Fruit fly (Drosophila melanogaster) whole organism, embryonic: Measurements from ENCODE around the gene Col4a1.

Experiments used
- Antp ChIP-seq: fragments of 200-800 bp; sonication (Bioruptor generic); optimal IDR thresholded peaks from 3 replicates; lab custom pipeline; 2016; ENCODE audit warnings: missing biosample characterization, missing genetic modification characterization
- Asciz ChIP-seq: fragments of 200-800 bp; sonication (Bioruptor generic); optimal IDR thresholded peaks from 2 replicates; lab custom pipeline; 2017; ENCODE audit warnings: missing biosample characterization, mild to moderate bottlenecking, missing genetic modification characterization, missing genetic modification reagents
- CG10321 ChIP-seq: fragments of 200-800 bp; sonication (Bioruptor generic); IDR thresholded peaks from 2 replicates; pipeline ENCODE4 v1.3.6; 2022; ENCODE audit warnings: missing biosample characterization, missing genetic modification characterization
- CG12744 ChIP-seq: fragments of 200-800 bp; sonication (Bioruptor generic); optimal IDR thresholded peaks from 2 replicates; lab custom pipeline; 2016; ENCODE audit warnings: missing biosample characterization, missing genetic modification characterization
- CG12769 ChIP-seq: fragments of 200-800 bp; sonication (Bioruptor generic); optimal IDR thresholded peaks from 2 replicates; lab custom pipeline; 2019; ENCODE audit warnings: missing biosample characterization, mild to moderate bottlenecking, missing genetic modification characterization, moderate library complexity
- CG13424 ChIP-seq: fragments of 200-800 bp; sonication (Bioruptor generic); optimal IDR thresholded peaks from 2 replicates; lab custom pipeline; 2019; ENCODE audit warnings: missing biosample characterization, mild to moderate bottlenecking, missing genetic modification characterization, moderate library complexity
- CG13894 ChIP-seq: fragments of 200-800 bp; sonication (Bioruptor generic); optimal IDR thresholded peaks from 3 replicates; lab custom pipeline; 2018; ENCODE audit warnings: missing biosample characterization, mild to moderate bottlenecking, missing genetic modification characterization, moderate library complexity
- CG16815 ChIP-seq: fragments of 200-800 bp; sonication (Bioruptor generic); optimal IDR thresholded peaks from 3 replicates; lab custom pipeline; 2017; ENCODE audit warnings: missing biosample characterization, mild to moderate bottlenecking, missing genetic modification characterization
- CG2120 ChIP-seq: fragments of 200-800 bp; sonication (Bioruptor generic); optimal IDR thresholded peaks from 3 replicates; lab custom pipeline; 2016; ENCODE audit warnings: missing biosample characterization, missing genetic modification characterization
- CG2678 ChIP-seq: fragments of 200-800 bp; sonication (Bioruptor generic); optimal IDR thresholded peaks from 3 replicates; lab custom pipeline; 2019; ENCODE audit warnings: missing biosample characterization, mild to moderate bottlenecking, missing genetic modification characterization, moderate library complexity
- CG30020 ChIP-seq: fragments of 200-800 bp; optimal IDR thresholded peaks from 2 replicates; lab custom pipeline; 2019; ENCODE audit warnings: missing biosample characterization, mild to moderate bottlenecking, missing genetic modification characterization, moderate library complexity
- CG3407 ChIP-seq: fragments of 200-800 bp; sonication (Bioruptor generic); optimal IDR thresholded peaks from 2 replicates; lab custom pipeline; 2018; ENCODE audit warnings: missing biosample characterization, mild to moderate bottlenecking, missing genetic modification characterization
- CG4424 ChIP-seq: fragments of 200-800 bp; sonication (Bioruptor generic); optimal IDR thresholded peaks from 3 replicates; lab custom pipeline; 2016; ENCODE audit warnings: missing biosample characterization, missing genetic modification characterization
- CG6654 ChIP-seq: fragments of 200-800 bp; sonication (Bioruptor generic); optimal IDR thresholded peaks from 2 replicates; lab custom pipeline; 2017; ENCODE audit warnings: missing biosample characterization, mild to moderate bottlenecking, missing genetic modification characterization
- CG7372 ChIP-seq: fragments of 200-800 bp; sonication (Bioruptor generic); IDR thresholded peaks from 2 replicates; pipeline ENCODE4 v1.3.6; 2022; ENCODE audit warnings: missing biosample characterization, missing genetic modification characterization
- CG9817 ChIP-seq: fragments of 200-800 bp; sonication (Bioruptor generic); optimal IDR thresholded peaks from 2 replicates; lab custom pipeline; 2018; ENCODE audit warnings: missing biosample characterization, mild to moderate bottlenecking, missing genetic modification characterization, moderate library complexity
- CG9876 ChIP-seq: fragments of 200-800 bp; sonication (Bioruptor generic); optimal IDR thresholded peaks from 2 replicates; lab custom pipeline; 2016; ENCODE audit warnings: missing biosample characterization, missing genetic modification characterization
- CG9932 ChIP-seq: fragments of 200-800 bp; sonication (Bioruptor generic); IDR thresholded peaks from 2 replicates; pipeline ENCODE4 v1.3.6; 2022; ENCODE audit warnings: missing biosample characterization, missing genetic modification characterization
- Chrac-16 ChIP-seq: fragments of 200-800 bp; sonication (Bioruptor generic); optimal IDR thresholded peaks from 3 replicates; lab custom pipeline; 2016; ENCODE audit warnings: missing biosample characterization, missing genetic modification characterization
- Dbx ChIP-seq: fragments of 200-800 bp; sonication (Bioruptor generic); IDR thresholded peaks from 3 replicates; pipeline ENCODE4 v1.3.6; 2022; ENCODE audit warnings: missing biosample characterization, missing genetic modification characterization
- Dp ChIP-seq: fragments of 200-800 bp; sonication (Bioruptor generic); optimal IDR thresholded peaks from 2 replicates; lab custom pipeline; 2018; ENCODE audit warnings: missing biosample characterization, mild to moderate bottlenecking, missing genetic modification characterization, moderate library complexity
- Gug ChIP-seq: fragments of 200-800 bp; sonication (Bioruptor generic); IDR thresholded peaks from 4 replicates; pipeline ENCODE4 v1.3.6; 2022; ENCODE audit warnings: missing biosample characterization, missing genetic modification characterization
- HLH3B ChIP-seq: fragments of 200-800 bp; sonication (Bioruptor generic); IDR thresholded peaks from 2 replicates; pipeline ENCODE4 v1.3.6; 2022; ENCODE audit warnings: missing biosample characterization, missing genetic modification characterization
- NFAT ChIP-seq: fragments of 200-800 bp; sonication (Bioruptor generic); IDR thresholded peaks from 2 replicates; pipeline ENCODE4 v1.3.6; 2022; ENCODE audit warnings: missing biosample characterization, missing genetic modification characterization
- Oli ChIP-seq: fragments of 200-800 bp; sonication (Bioruptor generic); optimal IDR thresholded peaks from 2 replicates; lab custom pipeline; 2018; ENCODE audit warnings: missing biosample characterization, mild to moderate bottlenecking, missing genetic modification characterization, moderate library complexity
- PHDP ChIP-seq: fragments of 200-800 bp; sonication (Bioruptor generic); optimal IDR thresholded peaks from 3 replicates; lab custom pipeline; 2018; ENCODE audit warnings: missing biosample characterization, mild to moderate bottlenecking, missing genetic modification characterization, moderate library complexity
- Rx ChIP-seq: fragments of 200-800 bp; sonication (Bioruptor generic); IDR thresholded peaks from 2 replicates; pipeline ENCODE4 v1.3.6; 2022; ENCODE audit warnings: missing biosample characterization, missing genetic modification characterization
- Six4 ChIP-seq: fragments of 200-800 bp; sonication (Bioruptor generic); optimal IDR thresholded peaks from 2 replicates; lab custom pipeline; 2016; ENCODE audit warnings: missing biosample characterization, missing genetic modification characterization
- Sox100B ChIP-seq: fragments of 200-800 bp; sonication (Bioruptor generic); optimal IDR thresholded peaks from 3 replicates; lab custom pipeline; 2018; ENCODE audit warnings: missing biosample characterization, mild to moderate bottlenecking, missing genetic modification characterization
- ase ChIP-seq: fragments of 200-800 bp; sonication (Bioruptor generic); IDR thresholded peaks from 3 replicates; pipeline ENCODE4 v1.3.6; 2022; ENCODE audit warnings: missing biosample characterization, missing genetic modification characterization
- bcd ChIP-seq: fragments of 200-800 bp; sonication (Bioruptor generic); optimal IDR thresholded peaks from 2 replicates; lab custom pipeline; 2017; ENCODE audit warnings: missing biosample characterization, mild to moderate bottlenecking, missing genetic modification characterization
- chinmo ChIP-seq: fragments of 200-800 bp; sonication (Bioruptor generic); IDR thresholded peaks from 4 replicates; pipeline ENCODE4 v1.3.6; 2022; ENCODE audit warnings: missing biosample characterization, missing genetic modification characterization; ENCODE audit not compliant: partially characterized antibody
- ci ChIP-seq: fragments of 200-800 bp; sonication (Bioruptor generic); IDR thresholded peaks from 3 replicates; pipeline ENCODE4 v1.3.6; 2022; ENCODE audit warnings: missing biosample characterization, missing genetic modification characterization
- dmrt11E ChIP-seq: fragments of 200-800 bp; sonication (Bioruptor generic); optimal IDR thresholded peaks from 3 replicates; lab custom pipeline; 2018; ENCODE audit warnings: missing biosample characterization, mild to moderate bottlenecking, missing genetic modification characterization, moderate library complexity
- exex ChIP-seq: fragments of 200-800 bp; sonication (Bioruptor generic); optimal IDR thresholded peaks from 4 replicates; lab custom pipeline; 2018; ENCODE audit warnings: missing biosample characterization, mild to moderate bottlenecking, missing genetic modification characterization, moderate library complexity
- fd96Cb ChIP-seq: fragments of 200-800 bp; sonication (Bioruptor generic); optimal IDR thresholded peaks from 2 replicates; lab custom pipeline; 2018; ENCODE audit warnings: missing biosample characterization, mild to moderate bottlenecking, missing genetic modification characterization, moderate library complexity
- fu2 ChIP-seq: fragments of 200-800 bp; sonication (Bioruptor generic); optimal IDR thresholded peaks from 2 replicates; lab custom pipeline; 2016; ENCODE audit warnings: missing biosample characterization, missing genetic modification characterization
- grau ChIP-seq: fragments of 200-800 bp; optimal IDR thresholded peaks from 3 replicates; lab custom pipeline; 2019; ENCODE audit warnings: missing biosample characterization, mild to moderate bottlenecking, missing genetic modification characterization, moderate library complexity
- kay ChIP-seq: fragments of 200-800 bp; sonication (Bioruptor generic); optimal IDR thresholded peaks from 2 replicates; lab custom pipeline; 2016; ENCODE audit warnings: missing biosample characterization, missing genetic modification characterization
- lab ChIP-seq: fragments of 200-800 bp; sonication (Bioruptor generic); optimal IDR thresholded peaks from 3 replicates; lab custom pipeline; 2017; ENCODE audit warnings: missing biosample characterization, missing genetic modification characterization, mild to moderate bottlenecking, moderate library complexity, missing genetic modification reagents
- lilli ChIP-seq: fragments of 200-800 bp; sonication (Bioruptor generic); optimal IDR thresholded peaks from 3 replicates; lab custom pipeline; 2016; ENCODE audit warnings: missing biosample characterization, missing genetic modification characterization
- oc ChIP-seq: fragments of 200-800 bp; sonication (Bioruptor generic); optimal IDR thresholded peaks from 2 replicates; lab custom pipeline; 2018; ENCODE audit warnings: missing biosample characterization, mild to moderate bottlenecking, missing genetic modification characterization, moderate library complexity
- pros ChIP-seq: fragments of 200-800 bp; sonication (Bioruptor generic); optimal IDR thresholded peaks from 3 replicates; lab custom pipeline; 2019; ENCODE audit warnings: missing biosample characterization, mild to moderate bottlenecking, missing genetic modification characterization, moderate library complexity
- pum ChIP-seq: fragments of 200-800 bp; sonication (Bioruptor generic); optimal IDR thresholded peaks from 2 replicates; lab custom pipeline; 2016; ENCODE audit warnings: missing biosample characterization, missing genetic modification characterization
- pzg ChIP-seq: fragments of 200-800 bp; sonication (Bioruptor generic); optimal IDR thresholded peaks from 3 replicates; lab custom pipeline; 2018; ENCODE audit warnings: missing biosample characterization, mild to moderate bottlenecking, missing genetic modification characterization, moderate library complexity
- sug ChIP-seq: fragments of 200-800 bp; optimal IDR thresholded peaks from 2 replicates; lab custom pipeline; 2019; ENCODE audit warnings: missing biosample characterization, mild to moderate bottlenecking, missing genetic modification characterization, moderate library complexity
- tll ChIP-seq, 2 experiments: fragments of 200-800 bp in 1 of 2; fragments of >200 bp in 1 of 2; sonication (Bioruptor generic) in 1 of 2; optimal IDR thresholded peaks; 2 replicates each; lab custom pipeline; 2017 to 2019; ENCODE audit warnings: missing biosample characterization in 2 of 2, missing genetic modification characterization in 2 of 2, mild to moderate bottlenecking in 1 of 2, moderate library complexity in 1 of 2
- ttk ChIP-seq: fragments of 200-800 bp; sonication (Bioruptor generic); IDR thresholded peaks from 2 replicates; pipeline ENCODE4 v2.1.2; 2022; ENCODE audit warnings: missing biosample characterization, missing genetic modification characterization
- tx ChIP-seq: fragments of 200-800 bp; sonication (Bioruptor generic); optimal IDR thresholded peaks from 2 replicates; lab custom pipeline; 2016; ENCODE audit warnings: missing biosample characterization, missing genetic modification characterization
- yki ChIP-seq: fragments of >200 bp; optimal IDR thresholded peaks from 3 replicates; lab custom pipeline; 2018

Col4a1 gene

dm6 chr2L:5043495-5044146 lies 14.2 kb downstream of the Col4a1 start (continued):
- TF ChIP-seq CG13894 (tag; lab: Kevin White, UChicago) (no peak), ase (GFP tag; lab: Robert Waterston, UW) (peak; percentile 58; the same call in 2 of the 3 replicates), sug (tag; lab: Kevin White, UChicago) (no peak), Chrac-16 (peak; percentile 22), chinmo (GFP tag; lab: Robert Waterston, UW) (0 out of 4 replicates have a peak, but pooled peaks have one; percentile 40), Dbx (no peak), NFAT (peak; percentile 62; the same call in 1 of the 2 replicates), tll (GFP tag; optimal IDR thresholded peaks at IDR 0.05; lab: Kevin White, UChicago) (no peak), exex (tag; lab: Kevin White, UChicago) (no peak), bcd (GFP tag; lab: Kevin White, UChicago) (peak; percentile 44), grau (tag; lab: Kevin White, UChicago) (peak; percentile 32), Six4 (GFP tag; lab: Kevin White, UChicago) (no peak), CG16815 (GFP tag; lab: Kevin White, UChicago) (peak; percentile 29), CG3407 (GFP tag; lab: Kevin White, UChicago) (no peak), pum (GFP tag; lab: Kevin White, UChicago) (peak; percentile 40), Gug (peak; percentile 70), pros (no peak), PHDP (tag; lab: Kevin White, UChicago) (peak; percentile 27), yki (no peak), HLH3B (GFP tag; lab: Robert Waterston, UW) (peak; percentile 43; the same call in 1 of the 2 replicates), oc (no peak), Antp (GFP tag; lab: Kevin White, UChicago) (peak; percentile 32), ci (peak; percentile 56), CG2678 (tag; lab: Kevin White, UChicago) (peak; percentile 55), lab (GFP tag; lab: Kevin White, UChicago) (peak; percentile 65), CG12744 (no peak), CG4424 (GFP tag; lab: Kevin White, UChicago) (peak; percentile 41), CG10321 (GFP tag; lab: Robert Waterston, UW) (no peak), fu2 (peak; percentile 4), CG9876 (GFP tag; lab: Kevin White, UChicago) (no peak), fd96Cb (tag; lab: Kevin White, UChicago) (peak; percentile 31), CG6654 (GFP tag; lab: Kevin White, UChicago) (no peak), Dp (GFP tag; lab: Kevin White, UChicago) (no peak), Oli (peak; percentile 53), Asciz (GFP tag; lab: Kevin White, UChicago) (peak; percentile 2), lilli (peak; percentile 57), CG9817 (tag; lab: Kevin White, UChicago) (peak; percentile 37), CG7372 (0 out of 2 replicates have a peak, but pooled peaks have one; percentile 20), Sox100B (no peak), CG30020 (tag; lab: Kevin White, UChicago) (no peak), tx (no peak), CG2120 (GFP tag; lab: Kevin White, UChicago) (peak; percentile 53), kay (GFP tag; lab: Kevin White, UChicago) (no peak), dmrt11E (tag; lab: Kevin White, UChicago) (no peak), ttk (GFP tag; lab: Robert Waterston, UW) (peak; percentile 43), pzg (no peak), CG9932 (GFP tag; lab: Robert Waterston, UW) (peak; percentile 61), CG13424 (tag; lab: Kevin White, UChicago) (peak; percentile 51), CG12769 (tag; lab: Kevin White, UChicago) (peak; percentile 8), Rx (GFP tag; lab: Robert Waterston, UW) (0 out of 2 replicates have a peak, but pooled peaks have one; percentile 32)
